Worm (Caenorhabditis elegans): ENCODE data around the gene drr-2.

DNA sequence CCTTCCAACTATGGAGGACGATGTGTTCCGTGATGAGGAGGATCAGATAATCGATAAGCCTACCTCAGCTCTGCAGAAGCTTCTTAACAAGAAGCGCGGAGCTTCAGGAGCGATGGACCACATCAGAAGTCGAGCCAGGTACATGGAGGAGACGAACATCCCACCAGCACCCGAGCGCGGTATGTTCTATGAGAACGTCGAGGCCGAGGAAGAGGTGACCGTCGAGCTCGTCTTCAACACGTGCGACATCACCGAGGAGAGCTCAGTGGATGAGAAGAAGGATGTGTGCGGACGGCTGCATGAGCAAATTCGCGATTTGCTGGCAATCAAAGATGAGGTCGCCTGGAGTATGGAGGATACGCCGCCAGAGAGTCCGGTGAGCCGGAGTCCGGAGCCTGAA is 8.6 kb upstream of the drr-2 start:
- TF ChIP-seq bed-1 (GFP tag; IDR thresholded peaks at IDR 0.05) (no peak), dpl-1 (GFP tag; optimal IDR thresholded peaks at IDR 0.05) (no peak), ztf-18 (tag; optimal IDR thresholded peaks at IDR 0.05) (no peak)
